Worm (Caenorhabditis elegans): Measurements from ENCODE around the gene R160.12.

DNA sequence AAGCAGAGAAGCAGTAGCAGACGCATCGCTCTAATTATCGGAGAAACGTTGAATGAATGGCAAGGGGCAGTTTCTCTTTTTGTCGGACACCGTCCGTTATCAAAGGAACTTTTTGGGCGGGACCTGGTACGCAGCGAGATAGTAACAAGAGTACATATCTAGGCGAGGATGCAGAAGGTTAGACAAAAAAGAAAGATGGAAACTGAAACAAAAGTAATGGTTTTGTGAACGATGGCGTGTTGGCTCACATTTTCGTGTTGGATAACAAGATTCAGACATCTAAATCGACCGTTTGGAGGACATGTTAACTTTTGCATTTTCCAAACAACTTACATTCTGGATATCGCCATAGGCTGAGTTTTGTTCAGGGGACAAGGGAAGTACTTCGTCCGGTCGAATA, 20.1 kb downstream of the R160.12 start, which contains the start of gene F14H12.6:
- no peak for TF ChIP-seq zag-1 (tag; optimal IDR thresholded peaks at IDR 0.05)
- TF ChIP-seq nhr-237 (tag; optimal IDR thresholded peaks at IDR 0.05): no peak
- TF ChIP-seq unc-62 (GFP tag; optimal IDR thresholded peaks at IDR 0.05 in 1 of 2): no peak
- TF ChIP-seq unc-62 (tag; optimal IDR thresholded peaks at IDR 0.05): no peak
- TF ChIP-seq ztf-11 (tag; optimal IDR thresholded peaks at IDR 0.05): no peak
- TF ChIP-seq lsy-2 (tag; optimal IDR thresholded peaks at IDR 0.05): no peak
- no peak for TF ChIP-seq zfp-2 (tag; optimal IDR thresholded peaks at IDR 0.05)
- no peak for TF ChIP-seq aha-1 (tag)
